Fruit fly (Drosophila melanogaster): Measurements from ENCODE around the gene CG13887.

CG13887 gene

dm6 chr3L:794462-794861 is 43.2 kb upstream of the CG13887 start (continued):
- TF ChIP-seq Smox (GFP tag; optimal IDR thresholded peaks at IDR 0.05), result no peak
- peak; percentile 41 for TF ChIP-seq Hr4 (GFP tag; optimal IDR thresholded peaks at IDR 0.05)
- no peak for TF ChIP-seq CG3919 (GFP tag; optimal IDR thresholded peaks at IDR 0.05)
- no peak for TF ChIP-seq CG8632 (GFP tag; optimal IDR thresholded peaks at IDR 0.05)
- TF ChIP-seq CG32006 (GFP tag; optimal IDR thresholded peaks at IDR 0.05), result peak; percentile 70
- TF ChIP-seq Ets96B (tag; optimal IDR thresholded peaks at IDR 0.05), result no peak
- no peak for TF ChIP-seq CG11762 (GFP tag; optimal IDR thresholded peaks at IDR 0.05; ENCODE audit: insufficient read depth)
- no peak for TF ChIP-seq svp (GFP tag)
- TF ChIP-seq fd85E (GFP tag; optimal IDR thresholded peaks at IDR 0.05), result no peak
- no peak for TF ChIP-seq lz (GFP tag; optimal IDR thresholded peaks at IDR 0.05)
- TF ChIP-seq ss (GFP tag; optimal IDR thresholded peaks at IDR 0.05), result no peak
- peak; percentile 51; the same call in 1 of the 3 replicates for TF ChIP-seq CG6163 (GFP tag; IDR thresholded peaks at IDR 0.05)
- no peak for TF ChIP-seq topi (GFP tag; optimal IDR thresholded peaks at IDR 0.05)
- TF ChIP-seq fkh (GFP tag; optimal IDR thresholded peaks at IDR 0.05), result no peak
- TF ChIP-seq CG15336 (GFP tag; IDR thresholded peaks at IDR 0.05), result peak; percentile 75
- TF ChIP-seq Sox15 (GFP tag; optimal IDR thresholded peaks at IDR 0.05), result no peak
- no peak for TF ChIP-seq CG10669 (GFP tag; optimal IDR thresholded peaks at IDR 0.05)
- TF ChIP-seq CG6854 (GFP tag; optimal IDR thresholded peaks at IDR 0.05), result no peak
- TF ChIP-seq fd59A (GFP tag; optimal IDR thresholded peaks at IDR 0.05), result no peak
- TF ChIP-seq vri (GFP tag; optimal IDR thresholded peaks at IDR 0.05), result no peak
- TF ChIP-seq OdsH (GFP tag; optimal IDR thresholded peaks at IDR 0.05), result no peak
- peak; percentile 81 for TF ChIP-seq eg (GFP tag; IDR thresholded peaks at IDR 0.05)
- TF ChIP-seq spab (GFP tag; optimal IDR thresholded peaks at IDR 0.05), result no peak
- no peak for TF ChIP-seq dac (GFP tag; optimal IDR thresholded peaks at IDR 0.05)
- TF ChIP-seq Eip75B (GFP tag; optimal IDR thresholded peaks at IDR 0.05), result no peak
- no peak for TF ChIP-seq Sox14 (GFP tag; optimal IDR thresholded peaks at IDR 0.05)

- TF ChIP-seq Hr39 (GFP tag; optimal IDR thresholded peaks at IDR 0.05) (no peak), topi (GFP tag; optimal IDR thresholded peaks at IDR 0.05) (no peak), Ets21C (GFP tag; optimal IDR thresholded peaks at IDR 0.05) (no peak), Sox14 (GFP tag; optimal IDR thresholded peaks at IDR 0.05) (no peak), Eip75B (GFP tag; optimal IDR thresholded peaks at IDR 0.05) (no peak), CG4318 (GFP tag; optimal IDR thresholded peaks at IDR 0.05) (no peak), CG11902 (GFP tag; optimal IDR thresholded peaks at IDR 0.05) (no peak), pdm3 (GFP tag; optimal IDR thresholded peaks at IDR 0.05) (no peak), CG16779 (tag; optimal IDR thresholded peaks at IDR 0.05) (no peak), spab (GFP tag; optimal IDR thresholded peaks at IDR 0.05) (no peak), CG10631 (GFP tag; optimal IDR thresholded peaks at IDR 0.05) (no peak)
Measured at dm6 chr3L:795001-795400, 42.7 kb upstream of the CG13887 start.

dm6 chr3L:796926-797802 is 40.5 kb upstream of the CG13887 start:
- peak; percentile 24 for TF ChIP-seq CG32006 (GFP tag; optimal IDR thresholded peaks at IDR 0.05)
- TF ChIP-seq Gug (GFP tag; IDR thresholded peaks at IDR 0.05), result no peak
- TF ChIP-seq pdm3 (GFP tag; optimal IDR thresholded peaks at IDR 0.05), result no peak
- TF ChIP-seq eg (GFP tag; IDR thresholded peaks at IDR 0.05), result peak; percentile 31; the same call in 1 of the 3 replicates
- no peak for TF ChIP-seq Hr39 (GFP tag; optimal IDR thresholded peaks at IDR 0.05)
- TF ChIP-seq Ets21C (GFP tag; optimal IDR thresholded peaks at IDR 0.05), result no peak
- peak in 1 of 2 experiments; percentile 36 for TF ChIP-seq ss (GFP tag; optimal IDR thresholded peaks at IDR 0.05)
- TF ChIP-seq CG4318 (GFP tag; optimal IDR thresholded peaks at IDR 0.05), result no peak
- peak; percentile 48 for TF ChIP-seq CG10631 (GFP tag; optimal IDR thresholded peaks at IDR 0.05)
- peak; percentile 9 for TF ChIP-seq CG6276 (GFP tag; optimal IDR thresholded peaks at IDR 0.05)
- TF ChIP-seq Lpt (GFP tag; optimal IDR thresholded peaks at IDR 0.05), result no peak
- TF ChIP-seq CG10669 (GFP tag; optimal IDR thresholded peaks at IDR 0.05), result peak; percentile 43
- peak; percentile 58; the same call in 2 of the 3 replicates for TF ChIP-seq CG6163 (GFP tag; IDR thresholded peaks at IDR 0.05)
- TF ChIP-seq CG7368 (GFP tag; optimal IDR thresholded peaks at IDR 0.05), result no peak
- TF ChIP-seq Ets96B (tag; optimal IDR thresholded peaks at IDR 0.05), result peak; percentile 68
- peak; percentile 35 for TF ChIP-seq CG3032 (tag; optimal IDR thresholded peaks at IDR 0.05)
- TF ChIP-seq CG11902 (GFP tag; optimal IDR thresholded peaks at IDR 0.05), result no peak
- no peak for TF ChIP-seq Eip75B (GFP tag; optimal IDR thresholded peaks at IDR 0.05)
- no peak for TF ChIP-seq esn (GFP tag; optimal IDR thresholded peaks at IDR 0.05)
- TF ChIP-seq topi (GFP tag; optimal IDR thresholded peaks at IDR 0.05), result peak; percentile 13
- no peak for TF ChIP-seq fkh (GFP tag; optimal IDR thresholded peaks at IDR 0.05)
- no peak for TF ChIP-seq Eip93F (GFP tag; optimal IDR thresholded peaks at IDR 0.05)
- TF ChIP-seq achi (GFP tag; optimal IDR thresholded peaks at IDR 0.05), result peak; percentile 56
- no peak for TF ChIP-seq CG9139 (GFP tag; optimal IDR thresholded peaks at IDR 0.05)
- no peak for TF ChIP-seq cyc (GFP tag; optimal IDR thresholded peaks at IDR 0.05)
- no peak for TF ChIP-seq dac (GFP tag; optimal IDR thresholded peaks at IDR 0.05)
- no peak for TF ChIP-seq Blimp-1 (GFP tag; optimal IDR thresholded peaks at IDR 0.05)
- TF ChIP-seq fd59A (GFP tag; optimal IDR thresholded peaks at IDR 0.05), result no peak
- TF ChIP-seq Smox (GFP tag; optimal IDR thresholded peaks at IDR 0.05), result no peak
